Fruit fly (Drosophila melanogaster) whole organism, embryonic: ENCODE results near the gene Smug.

Source experiments
- Bgb ChIP-seq: fragments of 200-800 bp; sonication (Bioruptor generic); IDR thresholded peaks from 2 replicates; pipeline ENCODE4 v1.3.6; 2022; ENCODE audit warnings: missing biosample characterization, missing genetic modification characterization; ENCODE audit not compliant: partially characterized antibody
- CG10267 ChIP-seq: fragments of 200-800 bp; sonication (Bioruptor generic); optimal IDR thresholded peaks from 2 replicates; lab custom pipeline; 2018; ENCODE audit warnings: missing biosample characterization, mild to moderate bottlenecking, missing genetic modification characterization, moderate library complexity
- CG11093 ChIP-seq: fragments of 200-800 bp; sonication (Bioruptor generic); IDR thresholded peaks from 3 replicates; pipeline ENCODE4 v1.3.6; 2022; ENCODE audit warnings: missing biosample characterization, missing genetic modification characterization
- CG11247 ChIP-seq: fragments of 200-800 bp; sonication (Bioruptor generic); IDR thresholded peaks from 2 replicates; pipeline ENCODE4 v1.3.6; 2022; ENCODE audit warnings: missing biosample characterization, missing genetic modification characterization
- CG1233 ChIP-seq: fragments of 200-800 bp; sonication (Bioruptor generic); optimal IDR thresholded peaks from 4 replicates; lab custom pipeline; 2018; ENCODE audit warnings: missing biosample characterization, mild to moderate bottlenecking, missing genetic modification characterization
- CG12942 ChIP-seq: fragments of 200-800 bp; sonication (Bioruptor generic); optimal IDR thresholded peaks from 3 replicates; lab custom pipeline; 2016; ENCODE audit warnings: missing biosample characterization, missing genetic modification characterization
- CG13624 ChIP-seq: fragments of 200-800 bp; sonication (Bioruptor generic); optimal IDR thresholded peaks from 2 replicates; lab custom pipeline; 2016; ENCODE audit warnings: missing biosample characterization, missing genetic modification characterization
- CG14014 ChIP-seq: fragments of 200-800 bp; sonication (Bioruptor generic); IDR thresholded peaks from 2 replicates; pipeline ENCODE4 v1.3.6; 2022; ENCODE audit warnings: missing biosample characterization, missing genetic modification characterization
- CG16863 ChIP-seq: fragments of 200-800 bp; sonication (Bioruptor generic); optimal IDR thresholded peaks from 3 replicates; lab custom pipeline; 2016; ENCODE audit warnings: missing biosample characterization, missing genetic modification characterization
- CG17912 ChIP-seq: fragments of 200-800 bp; sonication (Bioruptor generic); optimal IDR thresholded peaks from 2 replicates; lab custom pipeline; 2018; ENCODE audit warnings: missing biosample characterization, mild to moderate bottlenecking, missing genetic modification characterization
- CG1792 ChIP-seq: fragments of 200-800 bp; sonication (Bioruptor generic); optimal IDR thresholded peaks from 2 replicates; lab custom pipeline; 2016; ENCODE audit warnings: missing biosample characterization, missing genetic modification characterization
- CG2889 ChIP-seq: fragments of 200-800 bp; sonication (Bioruptor generic); IDR thresholded peaks from 3 replicates; pipeline ENCODE4 v1.3.6; 2022; ENCODE audit warnings: missing biosample characterization, missing genetic modification characterization
- CG31365 ChIP-seq: fragments of 200-800 bp; sonication (Bioruptor generic); optimal IDR thresholded peaks from 2 replicates; lab custom pipeline; 2018; ENCODE audit warnings: missing biosample characterization, mild to moderate bottlenecking, missing genetic modification characterization
- CG33213 ChIP-seq: fragments of 200-800 bp; sonication (Bioruptor generic); optimal IDR thresholded peaks from 3 replicates; lab custom pipeline; 2016; ENCODE audit warnings: missing biosample characterization, missing genetic modification characterization
- CG34422 ChIP-seq: fragments of 200-800 bp; sonication (Bioruptor generic); IDR thresholded peaks from 3 replicates; pipeline ENCODE4 v1.3.6; 2022; ENCODE audit warnings: missing biosample characterization, missing genetic modification characterization
- CG6791 ChIP-seq: fragments of 200-800 bp; sonication (Bioruptor generic); IDR thresholded peaks from 3 replicates; pipeline ENCODE4 v1.3.6; 2022; ENCODE audit warnings: missing biosample characterization, missing genetic modification characterization; ENCODE audit not compliant: partially characterized antibody
- CG8359 ChIP-seq: fragments of 200-800 bp; sonication (Bioruptor generic); optimal IDR thresholded peaks from 2 replicates; lab custom pipeline; 2017; ENCODE audit warnings: missing biosample characterization, mild to moderate bottlenecking, missing genetic modification characterization, borderline replicate concordance
- CrebB ChIP-seq: fragments of 200-800 bp; sonication (Bioruptor generic); optimal IDR thresholded peaks from 3 replicates; lab custom pipeline; 2018; ENCODE audit warnings: missing biosample characterization, mild to moderate bottlenecking, missing genetic modification characterization
- D ChIP-seq, 2 experiments: fragments of 200-800 bp in 1 of 2; fragments of >200 bp in 1 of 2; sonication (Bioruptor generic) in 1 of 2; optimal IDR thresholded peaks; 2 replicates in 1 of 2; 3 replicates in 1 of 2; lab custom pipeline; 2017; ENCODE audit warnings: mild to moderate bottlenecking in 1 of 2, missing biosample characterization in 1 of 2, missing genetic modification characterization in 1 of 2, missing genetic modification reagents in 1 of 2
- Dip2 ChIP-seq: fragments of 200-800 bp; sonication (Bioruptor generic); IDR thresholded peaks from 2 replicates; pipeline ENCODE4 v1.3.6; 2022; ENCODE audit warnings: missing biosample characterization, missing genetic modification characterization
- ERR ChIP-seq: fragments of 200-800 bp; sonication (Bioruptor generic); optimal IDR thresholded peaks from 2 replicates; lab custom pipeline; 2016; ENCODE audit warnings: missing biosample characterization, missing genetic modification characterization
- Elba2 ChIP-seq: fragments of 200-800 bp; sonication (Bioruptor generic); optimal IDR thresholded peaks from 3 replicates; lab custom pipeline; 2016; ENCODE audit warnings: missing biosample characterization, missing genetic modification characterization
- Fer3 ChIP-seq: fragments of 200-800 bp; sonication (Bioruptor generic); optimal IDR thresholded peaks from 2 replicates; lab custom pipeline; 2018; ENCODE audit warnings: missing biosample characterization, mild to moderate bottlenecking, missing genetic modification characterization, moderate library complexity
- Hey ChIP-seq: fragments of 200-800 bp; sonication (Bioruptor generic); optimal IDR thresholded peaks from 3 replicates; lab custom pipeline; 2018; ENCODE audit warnings: missing biosample characterization, mild to moderate bottlenecking, missing genetic modification characterization
- HmgZ ChIP-seq: fragments of 200-800 bp; sonication (Bioruptor generic); optimal IDR thresholded peaks from 2 replicates; lab custom pipeline; 2018; ENCODE audit warnings: missing biosample characterization, mild to moderate bottlenecking, missing genetic modification characterization
- Lpt ChIP-seq: fragments of >200 bp; optimal IDR thresholded peaks from 2 replicates; lab custom pipeline; 2018; ENCODE audit warnings: missing biosample characterization, missing genetic modification characterization
- Myb ChIP-seq: fragments of 200-800 bp; sonication (Bioruptor generic); optimal IDR thresholded peaks from 2 replicates; lab custom pipeline; 2016; ENCODE audit warnings: missing biosample characterization, missing genetic modification characterization
- Oaz ChIP-seq: fragments of 200-800 bp; sonication (Bioruptor generic); IDR thresholded peaks from 2 replicates; pipeline ENCODE4 v1.3.6; 2022; ENCODE audit warnings: missing biosample characterization, missing genetic modification characterization
- Sox102F ChIP-seq: fragments of 200-800 bp; sonication (Bioruptor generic); optimal IDR thresholded peaks from 2 replicates; lab custom pipeline; 2018; ENCODE audit warnings: missing biosample characterization, mild to moderate bottlenecking, missing genetic modification characterization, moderate library complexity
- Taf1 ChIP-seq: fragments of 200-800 bp; sonication (Bioruptor generic); IDR thresholded peaks from 2 replicates; pipeline ENCODE4 v1.3.6; 2022; ENCODE audit warnings: missing biosample characterization, missing genetic modification characterization
- abd-A ChIP-seq: fragments of 200-800 bp; sonication (Bioruptor generic); optimal IDR thresholded peaks from 3 replicates; lab custom pipeline; 2019; ENCODE audit warnings: missing biosample characterization, mild to moderate bottlenecking, missing genetic modification characterization, moderate library complexity
- amos ChIP-seq: fragments of 200-800 bp; sonication (Bioruptor generic); IDR thresholded peaks from 2 replicates; pipeline ENCODE4 v1.3.6; 2022; ENCODE audit warnings: missing biosample characterization, missing genetic modification characterization; ENCODE audit not compliant: partially characterized antibody
- bbx ChIP-seq: fragments of 200-800 bp; sonication (Bioruptor generic); IDR thresholded peaks from 2 replicates; pipeline ENCODE4 v1.3.6; 2022; ENCODE audit warnings: missing biosample characterization, missing genetic modification characterization; ENCODE audit not compliant: partially characterized antibody
- chn ChIP-seq: fragments of 200-800 bp; sonication (Bioruptor generic); optimal IDR thresholded peaks from 2 replicates; lab custom pipeline; 2016; ENCODE audit warnings: missing biosample characterization, missing genetic modification characterization
- croc ChIP-seq: fragments of 200-800 bp; sonication (Bioruptor generic); conservative IDR thresholded peaks from 3 replicates; pipeline ENCODE4 v1.3.6; 2022; ENCODE audit warnings: missing biosample characterization, missing genetic modification characterization
- cwo ChIP-seq: fragments of 200-800 bp; sonication (Bioruptor generic); optimal IDR thresholded peaks from 3 replicates; lab custom pipeline; 2017; ENCODE audit warnings: missing biosample characterization, missing genetic modification characterization, mild to moderate bottlenecking, moderate library complexity, missing genetic modification reagents
- exex ChIP-seq: fragments of 200-800 bp; sonication (Bioruptor generic); optimal IDR thresholded peaks from 4 replicates; lab custom pipeline; 2018; ENCODE audit warnings: missing biosample characterization, mild to moderate bottlenecking, missing genetic modification characterization, moderate library complexity
- fd64A ChIP-seq: fragments of 200-800 bp; sonication (Bioruptor generic); optimal IDR thresholded peaks from 3 replicates; lab custom pipeline; 2018; ENCODE audit warnings: missing biosample characterization, mild to moderate bottlenecking, missing genetic modification characterization
- grn ChIP-seq: fragments of 200-800 bp; sonication (Bioruptor generic); optimal IDR thresholded peaks from 3 replicates; lab custom pipeline; 2017; ENCODE audit warnings: missing biosample characterization, missing genetic modification characterization
- hth ChIP-seq: fragments of >200 bp; optimal IDR thresholded peaks from 2 replicates; lab custom pipeline; 2017; ENCODE audit warnings: inconsistent platforms
- repo ChIP-seq: fragments of 200-800 bp; sonication (Bioruptor generic); optimal IDR thresholded peaks from 2 replicates; lab custom pipeline; 2016; ENCODE audit warnings: missing biosample characterization, missing genetic modification characterization
- stwl ChIP-seq: fragments of 200-800 bp; sonication (Bioruptor generic); optimal IDR thresholded peaks from 3 replicates; lab custom pipeline; 2018; ENCODE audit warnings: missing biosample characterization, mild to moderate bottlenecking, missing genetic modification characterization, moderate library complexity
- sug ChIP-seq: fragments of 200-800 bp; optimal IDR thresholded peaks from 2 replicates; lab custom pipeline; 2019; ENCODE audit warnings: missing biosample characterization, mild to moderate bottlenecking, missing genetic modification characterization, moderate library complexity
- trem ChIP-seq: fragments of 200-800 bp; optimal IDR thresholded peaks from 3 replicates; lab custom pipeline; 2019; ENCODE audit warnings: missing biosample characterization, mild to moderate bottlenecking, missing genetic modification characterization, moderate library complexity
- usp ChIP-seq: fragments of >200 bp; optimal IDR thresholded peaks from 2 replicates; lab custom pipeline; 2017; ENCODE audit warnings: missing biosample characterization, missing genetic modification characterization

Smug gene

dm6 chr3R:17130326-17130725 is 20.1 kb upstream of the Smug start, which contains the start of gene CG17475:
TSS of gene CG17475 (minus strand) at chr3R:17130426.
- TF ChIP-seq Taf1 (GFP tag; lab: Robert Waterston, UW) (no peak), hth (lab: Kevin White, UChicago) (no peak), CG10267 (tag; lab: Kevin White, UChicago) (no peak), fd64A (GFP tag; lab: Kevin White, UChicago) (no peak), CG12942 (GFP tag; lab: Kevin White, UChicago) (no peak), CG17912 (GFP tag; lab: Kevin White, UChicago) (no peak), CG33213 (GFP tag; lab: Kevin White, UChicago) (no peak), bbx (GFP tag; lab: Robert Waterston, UW) (no peak), CG16863 (GFP tag; lab: Kevin White, UChicago) (no peak), Oaz (GFP tag; lab: Robert Waterston, UW) (no peak), CG11093 (GFP tag; lab: Robert Waterston, UW) (no peak), CG1792 (no peak), D (optimal IDR thresholded peaks at IDR 0.05; lab: Kevin White, UChicago) (no peak), D (GFP tag; optimal IDR thresholded peaks at IDR 0.05; lab: Kevin White, UChicago) (no peak), CG8359 (GFP tag; lab: Kevin White, UChicago) (no peak), amos (no peak)
- TF ChIP-seq, all 482 proteins: peak for 0

dm6 chr3R:17132098-17132712 is 18.2 kb upstream of the Smug start, which contains the start of the genes CG4053 and CG31266:
TSS of gene CG4053 (minus strand) at chr3R:17132198.
TSS of gene CG31266 (plus strand) at chr3R:17132662.
- TF ChIP-seq sug (tag; lab: Kevin White, UChicago): peak; percentile 52
- TF ChIP-seq CG6791 (GFP tag; lab: Robert Waterston, UW): no peak
- no peak for TF ChIP-seq D (optimal IDR thresholded peaks at IDR 0.05; lab: Kevin White, UChicago)
- TF ChIP-seq D (GFP tag; optimal IDR thresholded peaks at IDR 0.05; lab: Kevin White, UChicago): no peak
- peak; percentile 21 for TF ChIP-seq Elba2
- TF ChIP-seq, all 482 proteins: peak for 2

- TF ChIP-seq ERR (GFP tag; lab: Kevin White, UChicago) (no peak), CG2889 (GFP tag; lab: Robert Waterston, UW) (no peak), stwl (tag; lab: Kevin White, UChicago) (no peak), Sox102F (GFP tag; lab: Kevin White, UChicago) (no peak), Lpt (GFP tag; lab: Kevin White, UChicago) (no peak), HmgZ (tag; lab: Kevin White, UChicago) (no peak), trem (tag; lab: Kevin White, UChicago) (no peak), repo (GFP tag; lab: Kevin White, UChicago) (no peak), sug (tag; lab: Kevin White, UChicago) (no peak), Bgb (GFP tag; lab: Robert Waterston, UW) (no peak), usp (no peak), CG31365 (tag; lab: Kevin White, UChicago) (no peak)
Observed at dm6 chr3R:17133897-17134296, 16.5 kb upstream of the Smug start, which contains the start of gene CG31267. TSS of gene CG31267 (plus strand) at chr3R:17134197.

- TF ChIP-seq Fer3 (tag; lab: Kevin White, UChicago) (no peak), grn (peak; percentile 38), sug (tag; lab: Kevin White, UChicago) (peak; percentile 27), croc (GFP tag; lab: Robert Waterston, UW) (no peak), CG1233 (no peak), exex (tag; lab: Kevin White, UChicago) (peak; percentile 72), CG11247 (GFP tag; lab: Robert Waterston, UW) (no peak), cwo (GFP tag; lab: Kevin White, UChicago) (no peak), chn (GFP tag; lab: Kevin White, UChicago) (no peak), Myb (GFP tag; lab: Kevin White, UChicago) (no peak), CrebB (no peak), abd-A (no peak), CG14014 (GFP tag; lab: Robert Waterston, UW) (no peak), Dip2 (no peak), Hey (tag; lab: Kevin White, UChicago) (peak; percentile 23), CG34422 (GFP tag; lab: Robert Waterston, UW) (no peak), CG13624 (GFP tag; lab: Kevin White, UChicago) (no peak)
Observed at dm6 chr3R:17135747-17136146, 14.6 kb upstream of the Smug start, which contains the start of gene CG5246. TSS of gene CG5246 (plus strand) at chr3R:17136111.
